Worm (Caenorhabditis elegans) whole organism, L4 larva: ENCODE results near the gene xpo-3.

Experiments
- T20F7.1 ChIP-seq: fragments of 200-800 bp; sonication (Bioruptor generic); optimal IDR thresholded peaks from 2 replicates; lab custom pipeline; 2018; ENCODE audit warnings: mild to moderate bottlenecking, missing genetic modification characterization, missing compliant biosample characterization
- Y105C5A.15 ChIP-seq: fragments of 200-800 bp; sonication (Bioruptor generic); IDR thresholded peaks from 2 replicates; pipeline ENCODE4 v1.3.6; 2022; ENCODE audit warnings: missing genetic modification characterization, missing compliant biosample characterization
- aha-1 ChIP-seq: fragments of 150-350 bp; peaks from one replicate; lab custom pipeline; 2014; ENCODE audit warnings: missing biosample characterization, missing genetic modification characterization
- duxl-1 ChIP-seq: sonication (generic microtip); optimal IDR thresholded peaks from 2 replicates; lab custom pipeline; 2016; ENCODE audit warnings: mild to moderate bottlenecking, missing genetic modification characterization, moderate library complexity, missing compliant biosample characterization; ENCODE audit not compliant: poor library complexity
- hlh-11 ChIP-seq: fragments of 200-800 bp; sonication (Bioruptor generic); optimal IDR thresholded peaks from 2 replicates; lab custom pipeline; 2018; ENCODE audit warnings: mild to moderate bottlenecking, missing genetic modification characterization, missing compliant biosample characterization
- hlh-30 ChIP-seq: sonication (generic microtip); optimal IDR thresholded peaks from 2 replicates; lab custom pipeline; 2017; ENCODE audit warnings: antibody characterized with exemption, mild to moderate bottlenecking, missing genetic modification characterization, missing compliant biosample characterization; ENCODE audit not compliant: insufficient read depth
- lin-39 ChIP-seq: fragments of 150-350 bp; optimal IDR thresholded peaks from 2 replicates; lab custom pipeline; 2014; ENCODE audit warnings: missing biosample characterization, missing genetic modification reagents, missing genetic modification characterization
- mdl-1 ChIP-seq, 2 experiments: fragments of 150-350 bp in 1 of 2; sonication (generic microtip) in 1 of 2; optimal IDR thresholded peaks; 2 replicates each; lab custom pipeline; 2014 to 2017; ENCODE audit warnings: missing biosample characterization in 2 of 2, missing genetic modification characterization in 2 of 2
- pqm-1 ChIP-seq: sonication (generic microtip); optimal IDR thresholded peaks from 2 replicates; lab custom pipeline; 2017; ENCODE audit warnings: missing biosample characterization, missing genetic modification characterization
- set-16 ChIP-seq: fragments of 200-800 bp; sonication (Bioruptor generic); IDR thresholded peaks from 2 replicates; pipeline ENCODE4 v1.3.6; 2022; ENCODE audit warnings: missing genetic modification reagents, missing genetic modification characterization, missing compliant biosample characterization
- tag-97 ChIP-seq: fragments of 200-800 bp; sonication (Bioruptor generic); IDR thresholded peaks from 2 replicates; pipeline ENCODE4 v1.3.6; 2022; ENCODE audit warnings: missing genetic modification characterization, missing compliant biosample characterization
- unc-130 ChIP-seq: sonication (generic microtip); optimal IDR thresholded peaks from 2 replicates; lab custom pipeline; 2016; ENCODE audit warnings: missing genetic modification reagents, missing genetic modification characterization, missing compliant biosample characterization
- unc-39 ChIP-seq: sonication (generic microtip); optimal IDR thresholded peaks from 2 replicates; lab custom pipeline; 2017; ENCODE audit warnings: missing biosample characterization, missing genetic modification characterization

DNA sequence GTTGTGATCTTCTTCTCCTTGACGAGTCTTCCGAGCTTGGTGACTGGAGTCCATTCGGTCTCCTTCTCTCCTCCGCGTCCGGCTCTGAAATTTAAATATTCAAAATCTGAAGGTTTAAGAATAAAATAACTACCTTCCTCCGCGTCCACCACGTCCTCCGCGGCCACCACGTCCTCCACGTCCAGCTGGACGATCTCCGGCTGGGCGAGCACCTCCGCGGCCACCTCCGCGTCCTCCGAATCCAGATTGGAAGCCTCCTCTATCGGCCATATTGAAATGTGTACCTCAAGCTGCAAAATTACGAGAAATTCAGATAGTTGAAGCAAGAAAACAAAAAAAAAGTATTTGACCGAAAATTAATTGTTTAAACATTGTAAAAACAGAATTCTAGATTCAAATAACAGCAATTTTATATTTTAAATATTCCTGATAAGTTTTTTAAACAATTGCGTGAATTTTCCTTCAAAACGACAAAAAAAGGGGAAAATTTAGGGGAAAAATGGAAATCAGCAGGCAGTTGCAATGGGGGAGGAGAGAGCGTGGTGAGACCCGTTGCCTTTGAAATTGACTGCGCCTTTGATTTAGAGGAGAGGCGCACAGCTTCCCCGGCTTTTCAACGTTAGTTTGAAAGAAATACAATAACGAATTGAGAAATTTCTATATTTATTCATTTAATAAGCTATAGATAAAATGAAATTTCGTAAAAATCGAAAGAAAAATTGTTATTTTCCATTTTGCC, 2.4 kb upstream of the xpo-3 start, which contains the start of gene rps-2:
- TF ChIP-seq T20F7.1 (GFP tag; lab: Kevin White, UChicago) (no peak), duxl-1 (tag; lab: Kevin White, UChicago) (no peak), unc-130 (no peak), hlh-30 (no peak), hlh-11 (tag; lab: Kevin White, UChicago) (no peak), Y105C5A.15 (GFP tag; lab: Robert Waterston, UW) (no peak), lin-39 (tag; lab: Kevin White, UChicago) (no peak), unc-39 (tag; lab: Kevin White, UChicago) (no peak), aha-1 (tag; lab: Kevin White, UChicago) (no peak), tag-97 (no peak), mdl-1 (tag; optimal IDR thresholded peaks at IDR 0.05; lab: Kevin White, UChicago) (no peak), set-16 (GFP tag; lab: Robert Waterston, UW) (peak; percentile 87; the same call in 1 of the 2 replicates), pqm-1 (tag; lab: Kevin White, UChicago) (no peak)
